Worm (Caenorhabditis elegans) whole organism, L3 larva: ENCODE data around the gene hphd-1.

Experiments used
- R02D3.7 ChIP-seq: fragments of 150-350 bp; optimal IDR thresholded peaks from 2 replicates; lab custom pipeline; 2014; ENCODE audit warnings: missing biosample characterization, missing genetic modification characterization
- ZK546.5 ChIP-seq: sonication (generic microtip); optimal IDR thresholded peaks from 2 replicates; lab custom pipeline; 2017; ENCODE audit warnings: missing biosample characterization, missing genetic modification characterization
- aly-2 ChIP-seq: fragments of 150-350 bp; optimal IDR thresholded peaks from 2 replicates; lab custom pipeline; 2014; ENCODE audit warnings: missing biosample characterization, missing genetic modification characterization
- ama-1 ChIP-seq: fragments of 150-350 bp; optimal IDR thresholded peaks from 2 replicates; lab custom pipeline; 2018
- ceh-16 ChIP-seq: sonication (generic microtip); optimal IDR thresholded peaks from 2 replicates; lab custom pipeline; 2017; ENCODE audit warnings: missing biosample characterization, missing genetic modification characterization
- ceh-28 ChIP-seq: fragments of 150-350 bp; optimal IDR thresholded peaks from 2 replicates; lab custom pipeline; 2014; ENCODE audit warnings: missing biosample characterization, missing genetic modification reagents, missing genetic modification characterization
- ceh-82 ChIP-seq: fragments of 150-350 bp; optimal IDR thresholded peaks from 2 replicates; lab custom pipeline; 2014; ENCODE audit warnings: missing biosample characterization, missing genetic modification characterization
- ceh-9 ChIP-seq: sonication (generic microtip); optimal IDR thresholded peaks from 2 replicates; lab custom pipeline; 2018; ENCODE audit warnings: missing biosample characterization, missing genetic modification characterization
- egl-27 ChIP-seq: sonication (generic microtip); optimal IDR thresholded peaks from 4 replicates; lab custom pipeline; 2017; ENCODE audit warnings: missing biosample characterization, missing genetic modification reagents, missing genetic modification characterization
- egl-5 ChIP-seq: fragments of 150-350 bp; optimal IDR thresholded peaks from 2 replicates; lab custom pipeline; 2017; ENCODE audit warnings: missing biosample characterization, missing genetic modification reagents, missing genetic modification characterization, inconsistent platforms
- elt-1 ChIP-seq: fragments of 150-350 bp; optimal IDR thresholded peaks from 2 replicates; lab custom pipeline; 2014; ENCODE audit warnings: missing biosample characterization, missing genetic modification characterization
- elt-2 ChIP-seq: sonication (generic microtip); optimal IDR thresholded peaks from 2 replicates; lab custom pipeline; 2016; ENCODE audit warnings: missing genetic modification reagents, mild to moderate bottlenecking, missing genetic modification characterization, missing compliant biosample characterization
- elt-3 ChIP-seq, 3 experiments: fragments of 150-350 bp in 1 of 3; sonication (generic microtip) in 2 of 3; optimal IDR thresholded peaks; 2 replicates in 2 of 3; 4 replicates in 1 of 3; lab custom pipeline; 2014 to 2017; ENCODE audit warnings: missing biosample characterization in 3 of 3, missing genetic modification characterization in 3 of 3
- eor-1 ChIP-seq, 2 experiments: fragments of 150-350 bp; optimal IDR thresholded peaks; 2 replicates each; lab custom pipeline; 2014 to 2018; ENCODE audit warnings: missing biosample characterization in 2 of 2, missing genetic modification characterization in 2 of 2
- fkh-10 ChIP-seq: sonication (generic microtip); optimal IDR thresholded peaks from 2 replicates; lab custom pipeline; 2017; ENCODE audit warnings: missing biosample characterization, missing genetic modification reagents, missing genetic modification characterization
- fos-1 ChIP-seq: fragments of 150-350 bp; optimal IDR thresholded peaks from 2 replicates; lab custom pipeline; 2014; ENCODE audit warnings: missing biosample characterization, missing genetic modification characterization
- hmg-11 ChIP-seq: sonication (generic microtip); optimal IDR thresholded peaks from 2 replicates; lab custom pipeline; 2016; ENCODE audit warnings: missing genetic modification characterization, missing compliant biosample characterization
- lin-39 ChIP-seq: fragments of 150-350 bp; optimal IDR thresholded peaks from 2 replicates; lab custom pipeline; 2018; ENCODE audit warnings: missing biosample characterization, missing genetic modification reagents, missing genetic modification characterization
- nfya-1 ChIP-seq: sonication (generic microtip); optimal IDR thresholded peaks from 2 replicates; lab custom pipeline; 2017; ENCODE audit warnings: missing genetic modification characterization, mild to moderate bottlenecking, missing compliant biosample characterization, antibody characterized with exemption, moderate library complexity; ENCODE audit not compliant: insufficient read depth
- nhr-12 ChIP-seq: fragments of 150-350 bp; optimal IDR thresholded peaks from 2 replicates; lab custom pipeline; 2014; ENCODE audit warnings: missing biosample characterization, missing genetic modification characterization
- nhr-23 ChIP-seq: fragments of 150-350 bp; optimal IDR thresholded peaks from 2 replicates; lab custom pipeline; 2014; ENCODE audit warnings: missing biosample characterization, missing genetic modification reagents, missing genetic modification characterization
- nhr-25 ChIP-seq: sonication (generic microtip); optimal IDR thresholded peaks from 2 replicates; lab custom pipeline; 2017; ENCODE audit warnings: missing biosample characterization, missing genetic modification characterization
- nhr-28 ChIP-seq: fragments of 150-350 bp; optimal IDR thresholded peaks from 2 replicates; lab custom pipeline; 2014; ENCODE audit warnings: missing biosample characterization, missing genetic modification characterization
- nhr-43 ChIP-seq: sonication (generic microtip); optimal IDR thresholded peaks from 2 replicates; lab custom pipeline; 2016; ENCODE audit warnings: mild to moderate bottlenecking, missing genetic modification characterization, missing compliant biosample characterization; ENCODE audit not compliant: poor library complexity, severe bottlenecking
- nhr-67 ChIP-seq: fragments of 150-350 bp; optimal IDR thresholded peaks from 2 replicates; lab custom pipeline; 2014; ENCODE audit warnings: missing biosample characterization, missing genetic modification characterization
- nhr-77 ChIP-seq: fragments of 150-350 bp; optimal IDR thresholded peaks from 2 replicates; lab custom pipeline; 2014; ENCODE audit warnings: missing biosample characterization, missing genetic modification characterization
- pqm-1 ChIP-seq: fragments of 150-350 bp; optimal IDR thresholded peaks from 2 replicates; lab custom pipeline; 2017; ENCODE audit warnings: missing biosample characterization, missing genetic modification characterization, inconsistent platforms
- sea-2 ChIP-seq: fragments of 150-350 bp; sonication (generic microtip); optimal IDR thresholded peaks from 4 replicates; lab custom pipeline; 2014; ENCODE audit warnings: missing biosample characterization, missing genetic modification reagents, missing genetic modification characterization
- skn-1 ChIP-seq: fragments of 150-350 bp; optimal IDR thresholded peaks from 2 replicates; lab custom pipeline; 2014; ENCODE audit warnings: missing biosample characterization, missing genetic modification characterization
- snpc-4 ChIP-seq: fragments of 150-350 bp; optimal IDR thresholded peaks from 2 replicates; lab custom pipeline; 2014; ENCODE audit warnings: missing biosample characterization, missing genetic modification characterization
- tbx-2 ChIP-seq: sonication (generic microtip); optimal IDR thresholded peaks from 2 replicates; lab custom pipeline; 2016; ENCODE audit warnings: mild to moderate bottlenecking, missing genetic modification characterization, missing compliant biosample characterization
- unc-39 ChIP-seq: sonication (generic microtip); optimal IDR thresholded peaks from 4 replicates; lab custom pipeline; 2017; ENCODE audit warnings: missing biosample characterization, missing genetic modification characterization
- unc-62 ChIP-seq: fragments of 150-350 bp; sonication (generic microtip); optimal IDR thresholded peaks from 4 replicates; lab custom pipeline; 2014; ENCODE audit warnings: missing biosample characterization, missing genetic modification reagents, missing genetic modification characterization
- ztf-11 ChIP-seq: fragments of 150-350 bp; optimal IDR thresholded peaks from 2 replicates; lab custom pipeline; 2014; ENCODE audit warnings: missing biosample characterization, missing genetic modification characterization
- ztf-4 ChIP-seq: fragments of 150-350 bp; optimal IDR thresholded peaks from 2 replicates; lab custom pipeline; 2014; ENCODE audit warnings: missing biosample characterization, missing genetic modification characterization

The hphd-1 gene

ce11 chrII:13004160-13004871, 7.9 kb upstream of the hphd-1 start:
- TF ChIP-seq ceh-16 (no peak), nhr-43 (no peak), nhr-67 (no peak), ceh-9 (tag; lab: Kevin White, UChicago) (no peak), nhr-25 (tag; lab: Kevin White, UChicago) (peak; percentile 62), ceh-28 (tag; lab: Kevin White, UChicago) (no peak), elt-1 (tag; lab: Kevin White, UChicago) (no peak), pqm-1 (peak; percentile 69), nhr-28 (tag; lab: Kevin White, UChicago) (no peak), R02D3.7 (tag; lab: Kevin White, UChicago) (no peak), nhr-77 (tag; lab: Kevin White, UChicago) (no peak), elt-2 (tag; lab: Kevin White, UChicago) (peak; percentile 82), hmg-11 (tag; lab: Kevin White, UChicago) (no peak), nhr-12 (tag; lab: Kevin White, UChicago) (no peak), unc-62 (GFP tag; lab: Kevin White, UChicago) (no peak), lin-39 (tag; lab: Kevin White, UChicago) (no peak), eor-1 (tag; optimal IDR thresholded peaks at IDR 0.05; lab: Kevin White, UChicago) (no peak), nhr-23 (peak; percentile 40), fos-1 (tag; lab: Kevin White, UChicago) (no peak), snpc-4 (tag; lab: Kevin White, UChicago) (no peak), egl-27 (tag; lab: Kevin White, UChicago) (no peak), fkh-10 (GFP tag; lab: Kevin White, UChicago) (no peak), nfya-1 (tag; lab: Kevin White, UChicago) (no peak), ceh-82 (tag; lab: Kevin White, UChicago) (no peak), sea-2 (no peak), unc-39 (tag; lab: Kevin White, UChicago) (no peak), ztf-4 (tag; lab: Kevin White, UChicago) (no peak), skn-1 (tag; lab: Kevin White, UChicago) (no peak)

- TF ChIP-seq snpc-4 (tag; lab: Kevin White, UChicago) (no peak), nhr-23 (no peak), ZK546.5 (tag; lab: Kevin White, UChicago) (no peak), hmg-11 (tag; lab: Kevin White, UChicago) (no peak), ceh-82 (tag; lab: Kevin White, UChicago) (no peak)
Measured at ce11 chrII:13003244-13003643, 6.9 kb upstream of the hphd-1 start.

ce11 chrII:13000753-13001152, 4.4 kb upstream of the hphd-1 start, which contains the start of gene Y38F1A.8:
Gene Y38F1A.8 (minus strand): TSS chrII:13000853.
- TF ChIP-seq tbx-2 (tag; lab: Kevin White, UChicago) (no peak), nhr-23 (no peak), ceh-82 (tag; lab: Kevin White, UChicago) (no peak), elt-3 (tag; optimal IDR thresholded peaks at IDR 0.05; lab: Kevin White, UChicago) (no peak), hmg-11 (tag; lab: Kevin White, UChicago) (no peak), nhr-43 (no peak), ztf-11 (tag; lab: Kevin White, UChicago) (no peak), eor-1 (tag; optimal IDR thresholded peaks at IDR 0.05; lab: Kevin White, UChicago) (no peak), aly-2 (tag; lab: Kevin White, UChicago) (no peak)

- TF ChIP-seq skn-1 (tag; lab: Kevin White, UChicago) (no peak), elt-2 (tag; lab: Kevin White, UChicago) (peak; percentile 1)
Measured at ce11 chrII:12997413-12997812, 1.0 kb upstream of the hphd-1 start, which contains the start of gene Y38F1A.7. Gene Y38F1A.7 (minus strand): TSS chrII:12997804.

- TF ChIP-seq egl-5 (tag; lab: Kevin White, UChicago) (no peak), ama-1 (peak; percentile 61)
Measured at ce11 chrII:12995322-12995721, 1.0 kb downstream of the hphd-1 start.
